Worm (Caenorhabditis elegans) whole organism, L4 larva: ENCODE results near the gene vha-11.

Source experiments
- R02D3.7 ChIP-seq: fragments of 150-350 bp; sonication (generic microtip); optimal IDR thresholded peaks from 3 replicates; lab custom pipeline; 2014; ENCODE audit warnings: missing biosample characterization, missing genetic modification characterization
- T20F7.1 ChIP-seq: fragments of 200-800 bp; sonication (Bioruptor generic); optimal IDR thresholded peaks from 2 replicates; lab custom pipeline; 2018; ENCODE audit warnings: mild to moderate bottlenecking, missing genetic modification characterization, missing compliant biosample characterization
- ama-1 ChIP-seq: fragments of 150-350 bp; optimal IDR thresholded peaks from 2 replicates; lab custom pipeline; 2014; ENCODE audit warnings: inconsistent platforms, mixed read lengths
- fos-1 ChIP-seq: fragments of 150-350 bp; optimal IDR thresholded peaks from 2 replicates; lab custom pipeline; 2014; ENCODE audit warnings: missing biosample characterization, missing genetic modification characterization
- mdt-29 ChIP-seq: fragments of 200-800 bp; sonication (Bioruptor generic); IDR thresholded peaks from 2 replicates; pipeline ENCODE4 v1.3.6; 2022; ENCODE audit warnings: missing genetic modification reagents, missing genetic modification characterization, missing compliant biosample characterization
- pha-4 ChIP-seq, 2 experiments: fragments of 150-350 bp in 1 of 2; fragments of 200-800 bp in 1 of 2; sonication (Bioruptor generic) in 1 of 2; IDR thresholded peaks in 1 of 2; optimal IDR thresholded peaks in 1 of 2; 2 replicates each; pipeline versions ENCODE4 v1.3.6 to Lab custom; 2014 to 2022; ENCODE audit warnings: missing genetic modification characterization in 2 of 2, missing genetic modification reagents in 2 of 2, missing biosample characterization in 1 of 2, missing compliant biosample characterization in 1 of 2
- pqm-1 ChIP-seq: sonication (generic microtip); optimal IDR thresholded peaks from 2 replicates; lab custom pipeline; 2017; ENCODE audit warnings: missing biosample characterization, missing genetic modification characterization
- unc-39 ChIP-seq: sonication (generic microtip); optimal IDR thresholded peaks from 2 replicates; lab custom pipeline; 2017; ENCODE audit warnings: missing biosample characterization, missing genetic modification characterization

ce11 chrIV:2316796-2317195 lies 2.4 kb upstream of the vha-11 start:
- TF ChIP-seq ama-1 (lab: Kevin White, UChicago), result peak; percentile 35
- no peak for TF ChIP-seq unc-39 (tag; lab: Kevin White, UChicago)
- TF ChIP-seq fos-1 (tag; lab: Kevin White, UChicago), result no peak
- 0 out of 2 replicates have a peak, but pooled peaks have one; percentile 38 for TF ChIP-seq mdt-29 (GFP tag; lab: Robert Waterston, UW)
- no peak for TF ChIP-seq pha-4 (GFP tag; IDR thresholded peaks at IDR 0.05; lab: Robert Waterston, UW)
- TF ChIP-seq pha-4 (tag; optimal IDR thresholded peaks at IDR 0.05; lab: Kevin White, UChicago), result no peak
- TF ChIP-seq pqm-1, result peak; percentile 89
- no peak for TF ChIP-seq R02D3.7 (tag; lab: Kevin White, UChicago)
- TF ChIP-seq T20F7.1 (GFP tag; lab: Kevin White, UChicago), result peak; percentile 43
